Fruit fly (Drosophila melanogaster) whole organism, adult: Measurements from ENCODE around the gene Orc2.

Experiments
- CG1620 ChIP-seq: fragments of 200-800 bp; sonication (Bioruptor generic); optimal IDR thresholded peaks from 2 replicates; lab custom pipeline; 2016; ENCODE audit warnings: missing biosample characterization, missing genetic modification characterization
- CG5204 ChIP-seq: fragments of 200-800 bp; sonication (Bioruptor generic); optimal IDR thresholded peaks from 2 replicates; lab custom pipeline; 2016; ENCODE audit warnings: missing biosample characterization, missing genetic modification characterization
- CG7101 ChIP-seq: fragments of 200-800 bp; sonication (Bioruptor generic); optimal IDR thresholded peaks from 2 replicates; lab custom pipeline; 2018; ENCODE audit warnings: missing biosample characterization, mild to moderate bottlenecking, missing genetic modification characterization, moderate library complexity
- Clk ChIP-seq: fragments of 200-800 bp; sonication (Bioruptor generic); optimal IDR thresholded peaks from 2 replicates; lab custom pipeline; 2017; ENCODE audit warnings: missing biosample characterization, missing genetic modification characterization
- kay ChIP-seq: fragments of 200-800 bp; sonication (Bioruptor generic); peaks from one replicate; lab custom pipeline; 2016; ENCODE audit warnings: missing biosample characterization, missing genetic modification characterization, borderline replicate concordance
- pad ChIP-seq: fragments of 200-800 bp; sonication (Bioruptor generic); optimal IDR thresholded peaks from 3 replicates; lab custom pipeline; 2017; ENCODE audit warnings: missing biosample characterization, missing genetic modification characterization, mild to moderate bottlenecking, moderate library complexity, missing genetic modification reagents
- toe ChIP-seq: fragments of 200-800 bp; sonication (Bioruptor generic); optimal IDR thresholded peaks from 2 replicates; lab custom pipeline; 2016; ENCODE audit warnings: missing biosample characterization, missing genetic modification characterization

DNA sequence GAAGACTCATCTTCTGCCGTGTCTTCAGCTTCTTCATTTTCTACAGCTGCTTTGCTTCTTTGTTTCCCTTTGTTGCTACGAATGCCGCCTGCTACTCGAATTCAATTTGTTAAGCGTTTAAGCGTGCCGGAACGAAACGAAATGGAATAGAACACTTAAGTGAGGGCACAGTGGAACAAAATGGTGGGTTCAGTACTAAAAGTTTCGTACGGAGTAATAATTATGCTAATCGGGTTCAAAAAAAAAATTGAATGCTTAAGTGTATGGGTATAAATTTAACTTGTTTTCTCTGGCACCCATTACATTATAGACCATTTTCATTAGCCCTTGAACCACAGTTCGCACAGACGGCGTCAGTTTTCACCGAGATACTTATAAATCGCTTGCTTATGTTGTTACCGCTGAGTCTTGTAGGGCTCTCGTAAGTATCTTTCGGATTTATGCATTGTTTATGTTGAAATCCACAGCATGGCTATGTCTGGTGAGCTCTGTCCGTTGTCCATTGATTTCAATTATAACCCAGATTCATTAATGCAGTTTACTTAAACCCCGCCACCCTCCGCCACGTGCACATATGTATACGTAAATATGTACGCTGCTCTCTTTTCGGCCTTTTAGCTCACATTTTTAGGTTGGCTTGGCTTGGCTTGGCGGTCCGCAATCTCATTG is 47.9 kb downstream of the Orc2 start:
- TF ChIP-seq CG5204 (GFP tag; lab: Kevin White, UChicago) (no peak), CG1620 (GFP tag; lab: Kevin White, UChicago) (no peak), toe (GFP tag; lab: Kevin White, UChicago) (no peak), kay (GFP tag; lab: Kevin White, UChicago) (no peak), Clk (GFP tag; lab: Kevin White, UChicago) (no peak), pad (GFP tag; lab: Kevin White, UChicago) (no peak), CG7101 (no peak)
